Worm (Caenorhabditis elegans) whole organism, early embryonic: ENCODE data around the gene Y51H4A.24.

Experiments
- aly-1 ChIP-seq: sonication (generic microtip); optimal IDR thresholded peaks from 2 replicates; lab custom pipeline; 2016; ENCODE audit warnings: missing genetic modification characterization, missing compliant biosample characterization
- ama-1 ChIP-seq: fragments of 150-350 bp; optimal IDR thresholded peaks from 2 replicates; lab custom pipeline; 2014
- ceh-36 ChIP-seq: sonication (generic microtip); optimal IDR thresholded peaks from 2 replicates; lab custom pipeline; 2016; ENCODE audit warnings: missing genetic modification characterization, inconsistent platforms, missing compliant biosample characterization
- flt-1 ChIP-seq: fragments of 200-800 bp; sonication (Bioruptor generic); IDR thresholded peaks from 2 replicates; pipeline ENCODE4 v1.3.6; 2022; ENCODE audit warnings: missing genetic modification characterization, missing compliant biosample characterization
- hmg-4 ChIP-seq: fragments of 200-800 bp; sonication (Bioruptor generic); optimal IDR thresholded peaks from 2 replicates; lab custom pipeline; 2018; ENCODE audit warnings: mild to moderate bottlenecking, missing genetic modification characterization, missing compliant biosample characterization
- hnd-1 ChIP-seq: sonication (generic microtip); optimal IDR thresholded peaks from 2 replicates; lab custom pipeline; 2016; ENCODE audit warnings: missing genetic modification characterization, missing compliant biosample characterization
- sea-1 ChIP-seq: fragments of 200-800 bp; sonication (Bioruptor generic); conservative IDR thresholded peaks from 2 replicates; pipeline ENCODE4 v1.3.6; 2022; ENCODE audit warnings: missing genetic modification characterization, missing compliant biosample characterization
- tbx-11 ChIP-seq: fragments of 200-800 bp; sonication (Bioruptor generic); IDR thresholded peaks from 2 replicates; pipeline ENCODE4 v1.3.6; 2022; ENCODE audit warnings: missing genetic modification characterization, missing compliant biosample characterization
- tbx-37 ChIP-seq: fragments of 200-800 bp; sonication (Bioruptor generic); conservative IDR thresholded peaks from 2 replicates; pipeline ENCODE4 v1.3.6; 2022; ENCODE audit warnings: missing genetic modification reagents, missing genetic modification characterization, missing compliant biosample characterization
- tra-4 ChIP-seq: sonication (generic microtip); optimal IDR thresholded peaks from 2 replicates; lab custom pipeline; 2017; ENCODE audit warnings: missing genetic modification characterization, missing compliant biosample characterization

- TF ChIP-seq hnd-1 (tag; lab: Kevin White, UChicago) (no peak), sea-1 (GFP tag; lab: Robert Waterston, UW) (no peak), tbx-37 (GFP tag; lab: Robert Waterston, UW) (no peak), hmg-4 (GFP tag; lab: Kevin White, UChicago) (no peak), ama-1 (lab: Kevin White, UChicago) (no peak), tbx-11 (GFP tag; lab: Robert Waterston, UW) (no peak), ceh-36 (no peak), flt-1 (GFP tag; lab: Robert Waterston, UW) (no peak), aly-1 (no peak), tra-4 (tag; lab: Kevin White, UChicago) (no peak)
Measured at ce11 chrIV:16696422-16696821, 44.2 kb downstream of the Y51H4A.24 start.
